Fruit fly (Drosophila melanogaster) whole organism, embryonic: Measurements from ENCODE around the gene mRpS14.

Experiments used
- B-H2 ChIP-seq: fragments of 200-800 bp; sonication (Bioruptor generic); optimal IDR thresholded peaks from 2 replicates; lab custom pipeline; 2018; ENCODE audit warnings: missing biosample characterization, mild to moderate bottlenecking, missing genetic modification characterization
- CG10366 ChIP-seq: fragments of 200-800 bp; sonication (Bioruptor generic); IDR thresholded peaks from 2 replicates; pipeline ENCODE4 v1.3.6; 2022; ENCODE audit warnings: missing biosample characterization, missing genetic modification characterization
- CG10543 ChIP-seq: fragments of 200-800 bp; sonication (Bioruptor generic); optimal IDR thresholded peaks from 3 replicates; lab custom pipeline; 2017; ENCODE audit warnings: missing biosample characterization, mild to moderate bottlenecking, missing genetic modification characterization, moderate library complexity
- CG10979 ChIP-seq: fragments of 200-800 bp; sonication (Bioruptor generic); optimal IDR thresholded peaks from 2 replicates; lab custom pipeline; 2018; ENCODE audit warnings: missing biosample characterization, mild to moderate bottlenecking, missing genetic modification characterization, moderate library complexity
- CG11247 ChIP-seq: fragments of 200-800 bp; sonication (Bioruptor generic); IDR thresholded peaks from 2 replicates; pipeline ENCODE4 v1.3.6; 2022; ENCODE audit warnings: missing biosample characterization, missing genetic modification characterization
- CG11695 ChIP-seq: fragments of 200-800 bp; sonication (Bioruptor generic); IDR thresholded peaks from 3 replicates; pipeline ENCODE4 v1.3.6; 2022; ENCODE audit warnings: missing biosample characterization, missing genetic modification characterization
- CG12236 ChIP-seq: fragments of 200-800 bp; sonication (Bioruptor generic); optimal IDR thresholded peaks from 2 replicates; lab custom pipeline; 2016; ENCODE audit warnings: missing biosample characterization, missing genetic modification characterization
- CG12769 ChIP-seq: fragments of 200-800 bp; sonication (Bioruptor generic); optimal IDR thresholded peaks from 2 replicates; lab custom pipeline; 2019; ENCODE audit warnings: missing biosample characterization, mild to moderate bottlenecking, missing genetic modification characterization, moderate library complexity
- CG13123 ChIP-seq: fragments of 200-800 bp; sonication (Bioruptor generic); optimal IDR thresholded peaks from 2 replicates; lab custom pipeline; 2016; ENCODE audit warnings: missing biosample characterization, missing genetic modification characterization
- CG13287 ChIP-seq: fragments of 200-800 bp; sonication (Bioruptor generic); IDR thresholded peaks from 2 replicates; pipeline ENCODE4 v1.3.6; 2022; ENCODE audit warnings: missing biosample characterization, missing genetic modification characterization; ENCODE audit not compliant: partially characterized antibody
- CG17829 ChIP-seq: fragments of 200-800 bp; optimal IDR thresholded peaks from 2 replicates; lab custom pipeline; 2019; ENCODE audit warnings: missing biosample characterization, mild to moderate bottlenecking, missing genetic modification characterization, moderate library complexity
- CG18262 ChIP-seq: fragments of 200-800 bp; optimal IDR thresholded peaks from 3 replicates; lab custom pipeline; 2019; ENCODE audit warnings: missing biosample characterization, mild to moderate bottlenecking, missing genetic modification characterization, moderate library complexity
- CG2199 ChIP-seq: fragments of 200-800 bp; sonication (Bioruptor generic); IDR thresholded peaks from 3 replicates; pipeline ENCODE4 v1.3.6; 2022; ENCODE audit warnings: missing biosample characterization, missing genetic modification characterization
- CG3995 ChIP-seq: fragments of 200-800 bp; sonication (Bioruptor generic); optimal IDR thresholded peaks from 3 replicates; lab custom pipeline; 2016; ENCODE audit warnings: missing biosample characterization, missing genetic modification characterization
- CG42726 ChIP-seq: fragments of 200-800 bp; sonication (Bioruptor generic); IDR thresholded peaks from 2 replicates; pipeline ENCODE4 v1.3.6; 2022; ENCODE audit warnings: missing biosample characterization, missing genetic modification characterization; ENCODE audit not compliant: partially characterized antibody
- CG43689 ChIP-seq: fragments of 200-800 bp; sonication (Bioruptor generic); IDR thresholded peaks from 2 replicates; pipeline ENCODE4 v1.3.6; 2022; ENCODE audit warnings: missing biosample characterization, missing genetic modification characterization
- CG4730 ChIP-seq: fragments of 200-800 bp; sonication (Bioruptor generic); IDR thresholded peaks from 2 replicates; pipeline ENCODE4 v1.3.6; 2022; ENCODE audit warnings: missing biosample characterization, missing genetic modification characterization
- CG8290 ChIP-seq, 3 experiments: fragments of 200-800 bp; sonication (Bioruptor generic); optimal IDR thresholded peaks; 2 replicates each; lab custom pipeline; 2016 to 2019; ENCODE audit warnings: missing biosample characterization in 3 of 3, missing genetic modification characterization in 3 of 3, mild to moderate bottlenecking in 2 of 3, moderate library complexity in 1 of 3
- Dfd ChIP-seq, 2 experiments: fragments of >200 bp; optimal IDR thresholded peaks; 2 replicates each; lab custom pipeline; 2017; ENCODE audit warnings: missing biosample characterization in 2 of 2, missing genetic modification characterization in 2 of 2
- Dll ChIP-seq: fragments of 200-800 bp; sonication (Bioruptor generic); IDR thresholded peaks from 4 replicates; pipeline ENCODE4 v1.3.6; 2022; ENCODE audit warnings: missing biosample characterization, missing genetic modification characterization; ENCODE audit not compliant: partially characterized antibody
- Dref ChIP-seq: fragments of 200-800 bp; sonication (Bioruptor generic); IDR thresholded peaks from 2 replicates; pipeline ENCODE4 v1.3.6; 2022; ENCODE audit warnings: missing biosample characterization, missing genetic modification characterization
- Fer2 ChIP-seq: fragments of 200-800 bp; sonication (Bioruptor generic); optimal IDR thresholded peaks from 2 replicates; lab custom pipeline; 2018; ENCODE audit warnings: missing biosample characterization, mild to moderate bottlenecking, missing genetic modification characterization, moderate library complexity
- H15 ChIP-seq: fragments of 200-800 bp; sonication (Bioruptor generic); IDR thresholded peaks from 3 replicates; pipeline ENCODE4 v1.3.6; 2022; ENCODE audit warnings: missing biosample characterization, missing genetic modification characterization
- Lim3 ChIP-seq: fragments of 200-800 bp; sonication (Bioruptor generic); IDR thresholded peaks from 2 replicates; pipeline ENCODE4 v1.3.6; 2022; ENCODE audit warnings: missing biosample characterization, missing genetic modification characterization
- Mes4 ChIP-seq: fragments of 200-800 bp; sonication (Bioruptor generic); optimal IDR thresholded peaks from 2 replicates; lab custom pipeline; 2016; ENCODE audit warnings: missing biosample characterization, missing genetic modification characterization
- NFAT ChIP-seq: fragments of 200-800 bp; sonication (Bioruptor generic); IDR thresholded peaks from 2 replicates; pipeline ENCODE4 v1.3.6; 2022; ENCODE audit warnings: missing biosample characterization, missing genetic modification characterization
- NfI ChIP-seq: fragments of 200-800 bp; sonication (Bioruptor generic); optimal IDR thresholded peaks from 3 replicates; lab custom pipeline; 2018; ENCODE audit warnings: missing biosample characterization, mild to moderate bottlenecking, missing genetic modification characterization, moderate library complexity
- Pdp1 ChIP-seq, 2 experiments: fragments of 200-800 bp; sonication (Bioruptor generic); optimal IDR thresholded peaks; 3 replicates each; lab custom pipeline; 2016; ENCODE audit warnings: missing biosample characterization in 2 of 2, missing genetic modification characterization in 2 of 2, mild to moderate bottlenecking in 1 of 2, moderate library complexity in 1 of 2
- Tbp ChIP-seq: fragments of >200 bp; optimal IDR thresholded peaks from 2 replicates; lab custom pipeline; 2018; ENCODE audit warnings: missing biosample characterization, missing genetic modification characterization
- Xrp1 ChIP-seq: fragments of 200-800 bp; sonication (Bioruptor generic); IDR thresholded peaks from 2 replicates; pipeline ENCODE4 v1.3.6; 2022; ENCODE audit warnings: missing biosample characterization, missing genetic modification characterization
- cas ChIP-seq: fragments of 200-800 bp; sonication (Bioruptor generic); IDR thresholded peaks from 2 replicates; pipeline ENCODE4 v1.3.6; 2022; ENCODE audit warnings: missing biosample characterization, missing genetic modification characterization
- cwo ChIP-seq: fragments of 200-800 bp; sonication (Bioruptor generic); optimal IDR thresholded peaks from 3 replicates; lab custom pipeline; 2017; ENCODE audit warnings: missing biosample characterization, missing genetic modification characterization, mild to moderate bottlenecking, moderate library complexity, missing genetic modification reagents
- ems ChIP-seq: fragments of 200-800 bp; sonication (Bioruptor generic); optimal IDR thresholded peaks from 3 replicates; lab custom pipeline; 2016; ENCODE audit warnings: missing biosample characterization, missing genetic modification characterization
- exex ChIP-seq: fragments of 200-800 bp; sonication (Bioruptor generic); optimal IDR thresholded peaks from 4 replicates; lab custom pipeline; 2018; ENCODE audit warnings: missing biosample characterization, mild to moderate bottlenecking, missing genetic modification characterization, moderate library complexity
- gcm ChIP-seq: fragments of 200-800 bp; sonication (Bioruptor generic); optimal IDR thresholded peaks from 2 replicates; lab custom pipeline; 2019; ENCODE audit warnings: missing biosample characterization, mild to moderate bottlenecking, missing genetic modification characterization, moderate library complexity
- inv ChIP-seq: fragments of 200-800 bp; sonication (Bioruptor generic); IDR thresholded peaks from 2 replicates; pipeline ENCODE4 v1.3.6; 2022; ENCODE audit warnings: missing biosample characterization, missing genetic modification characterization; ENCODE audit not compliant: partially characterized antibody
- knrl ChIP-seq: fragments of 200-800 bp; sonication (Bioruptor generic); IDR thresholded peaks from 3 replicates; pipeline ENCODE4 v1.3.6; 2022; ENCODE audit warnings: missing biosample characterization, missing genetic modification characterization; ENCODE audit not compliant: partially characterized antibody
- luna ChIP-seq: fragments of 200-800 bp; sonication (Bioruptor generic); optimal IDR thresholded peaks from 2 replicates; lab custom pipeline; 2016; ENCODE audit warnings: missing biosample characterization, missing genetic modification characterization
- nom ChIP-seq: fragments of 200-800 bp; sonication (Bioruptor generic); optimal IDR thresholded peaks from 2 replicates; lab custom pipeline; 2017; ENCODE audit warnings: missing biosample characterization, missing genetic modification characterization, mild to moderate bottlenecking, moderate library complexity, missing genetic modification reagents
- odd ChIP-seq: fragments of 200-800 bp; sonication (Bioruptor generic); optimal IDR thresholded peaks from 2 replicates; lab custom pipeline; 2017; ENCODE audit warnings: missing biosample characterization, mild to moderate bottlenecking, missing genetic modification characterization
- peb ChIP-seq: fragments of 200-800 bp; sonication (Bioruptor generic); IDR thresholded peaks from 2 replicates; pipeline ENCODE4 v1.3.6; 2022; ENCODE audit warnings: missing biosample characterization, missing genetic modification characterization
- pfk ChIP-seq: fragments of 200-800 bp; sonication (Bioruptor generic); optimal IDR thresholded peaks from 2 replicates; lab custom pipeline; 2018; ENCODE audit warnings: missing biosample characterization, mild to moderate bottlenecking, missing genetic modification characterization, moderate library complexity
- pita ChIP-seq: fragments of 200-800 bp; sonication (Bioruptor generic); optimal IDR thresholded peaks from 2 replicates; lab custom pipeline; 2017; ENCODE audit warnings: missing biosample characterization, mild to moderate bottlenecking, missing genetic modification characterization
- rib ChIP-seq: fragments of 200-800 bp; sonication (Bioruptor generic); IDR thresholded peaks from 2 replicates; pipeline ENCODE4 v1.3.6; 2022; ENCODE audit warnings: missing biosample characterization, missing genetic modification characterization
- salm ChIP-seq: fragments of 200-800 bp; sonication (Bioruptor generic); optimal IDR thresholded peaks from 2 replicates; lab custom pipeline; 2018; ENCODE audit warnings: missing biosample characterization, mild to moderate bottlenecking, missing genetic modification characterization
- sob ChIP-seq: fragments of 200-800 bp; sonication (Bioruptor generic); IDR thresholded peaks from 2 replicates; pipeline ENCODE4 v1.3.6; 2022; ENCODE audit warnings: missing biosample characterization, missing genetic modification characterization
- sr ChIP-seq: fragments of 200-800 bp; sonication (Bioruptor generic); IDR thresholded peaks from 3 replicates; pipeline ENCODE4 v1.3.6; 2022; ENCODE audit warnings: missing biosample characterization, missing genetic modification characterization
- ssp ChIP-seq: fragments of 200-800 bp; sonication (Bioruptor generic); IDR thresholded peaks from 2 replicates; pipeline ENCODE4 v1.3.6; 2022; ENCODE audit warnings: missing biosample characterization, missing genetic modification characterization
- wdn ChIP-seq: fragments of 200-800 bp; sonication (Bioruptor generic); IDR thresholded peaks from 2 replicates; pipeline ENCODE4 v1.3.6; 2022; ENCODE audit warnings: missing biosample characterization, missing genetic modification characterization

The mRpS14 gene

dm6 chrX:19497782-19498440 is 17.9 kb upstream of the mRpS14 start (continued):
- TF ChIP-seq pita (GFP tag; lab: Kevin White, UChicago) = no peak
- TF ChIP-seq exex = peak; percentile 33
- no peak for TF ChIP-seq CG10366 (GFP tag; lab: Robert Waterston, UW)
- TF ChIP-seq CG4730 (GFP tag; lab: Robert Waterston, UW) = no peak
- TF ChIP-seq cas = 0 out of 2 replicates have a peak, but pooled peaks have one; percentile 5
- no peak for TF ChIP-seq CG18262 (tag; lab: Kevin White, UChicago)
- TF ChIP-seq inv (GFP tag; lab: Robert Waterston, UW) = peak; percentile 23; the same call in 1 of the 2 replicates
- peak; percentile 11; the same call in 1 of the 2 replicates for TF ChIP-seq wdn (GFP tag; lab: Robert Waterston, UW)
- TF ChIP-seq Mes4 = no peak
- peak; percentile 98 for TF ChIP-seq CG12769 (tag; lab: Kevin White, UChicago)
- TF ChIP-seq CG13123 (GFP tag; lab: Kevin White, UChicago) = no peak
- no peak for TF ChIP-seq CG8290 (GFP tag; optimal IDR thresholded peaks at IDR 0.05; lab: Kevin White, UChicago)
- peak in 1 of 2 experiments; percentile 87 for TF ChIP-seq CG8290 (tag; optimal IDR thresholded peaks at IDR 0.05; lab: Kevin White, UChicago)
- TF ChIP-seq ssp = no peak
- TF ChIP-seq luna (GFP tag; lab: Kevin White, UChicago) = no peak
- no peak for TF ChIP-seq odd (GFP tag; lab: Kevin White, UChicago)
- TF ChIP-seq CG2199 (GFP tag; lab: Robert Waterston, UW) = no peak
- no peak for TF ChIP-seq gcm (GFP tag; lab: Kevin White, UChicago)
- peak; percentile 15 for TF ChIP-seq NfI
- peak; percentile 80 for TF ChIP-seq pfk (GFP tag; lab: Kevin White, UChicago)
- TF ChIP-seq NFAT (GFP tag; lab: Robert Waterston, UW) = peak; percentile 58
- no peak for TF ChIP-seq salm (tag; lab: Kevin White, UChicago)
- TF ChIP-seq sr = no peak
- TF ChIP-seq peb (GFP tag; lab: Robert Waterston, UW) = no peak
- TF ChIP-seq Dfd (GFP tag; optimal IDR thresholded peaks at IDR 0.05; lab: Kevin White, UChicago) = no peak
- peak; percentile 85 for TF ChIP-seq rib (GFP tag; lab: Robert Waterston, UW)
- TF ChIP-seq Fer2 (tag; lab: Kevin White, UChicago) = no peak
- TF ChIP-seq nom = peak; percentile 67
- no peak for TF ChIP-seq CG11247
- TF ChIP-seq cwo (GFP tag; lab: Kevin White, UChicago) = peak; percentile 88
- TF ChIP-seq Dll (GFP tag; lab: Robert Waterston, UW) = no peak
- TF ChIP-seq Dref (GFP tag; lab: Robert Waterston, UW) = no peak
- no peak for TF ChIP-seq CG11695 (GFP tag; lab: Robert Waterston, UW)
- TF ChIP-seq H15 (GFP tag; lab: Robert Waterston, UW) = no peak
- no peak for TF ChIP-seq knrl (GFP tag; lab: Robert Waterston, UW)
- no peak for TF ChIP-seq Lim3
- TF ChIP-seq CG3995 = no peak
- TF ChIP-seq CG10543 = peak; percentile 98
- no peak for TF ChIP-seq Xrp1 (GFP tag; lab: Robert Waterston, UW)
- TF ChIP-seq CG13287 (GFP tag; lab: Robert Waterston, UW) = peak; percentile 42
- TF ChIP-seq CG12236 = no peak
- no peak for TF ChIP-seq CG17829 (tag; lab: Kevin White, UChicago)
- peak; percentile 29; the same call in 1 of the 2 replicates for TF ChIP-seq CG42726 (GFP tag; lab: Robert Waterston, UW)
- TF ChIP-seq B-H2 (GFP tag; lab: Kevin White, UChicago) = peak; percentile 27
- TF ChIP-seq CG10979 = no peak
- no peak for TF ChIP-seq CG43689 (GFP tag; lab: Robert Waterston, UW)
- TF ChIP-seq sob (GFP tag; lab: Robert Waterston, UW) = peak; percentile 39; the same call in 1 of the 2 replicates
- no peak for TF ChIP-seq Tbp (GFP tag; lab: Kevin White, UChicago)
- TF ChIP-seq Pdp1 (GFP tag; optimal IDR thresholded peaks at IDR 0.05; lab: Kevin White, UChicago) = no peak
- no peak for TF ChIP-seq ems (GFP tag; lab: Kevin White, UChicago)
